Worm (Caenorhabditis elegans): ENCODE results near the gene phf-31.

phf-31 gene

DNA sequence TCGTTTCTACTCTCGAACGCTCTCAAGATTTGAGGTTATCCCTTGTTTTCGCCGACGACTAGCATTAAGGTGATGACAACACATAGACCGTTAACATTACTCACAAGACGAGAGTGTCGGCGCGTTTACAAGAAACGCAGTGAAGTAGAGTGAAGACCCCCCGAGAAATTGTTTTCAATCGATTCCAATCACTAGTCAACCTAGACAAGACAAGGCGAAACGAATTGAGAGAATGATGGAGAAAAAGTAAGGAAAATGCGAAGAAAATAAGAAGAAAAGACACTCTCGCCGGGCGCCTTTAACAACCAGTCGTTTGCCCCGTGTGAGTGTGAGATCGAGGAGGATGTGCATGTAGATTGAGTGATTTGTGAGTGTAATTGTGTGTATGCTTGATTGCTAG is 2.7 kb downstream of the phf-31 start:
- no peak for TF ChIP-seq hmg-1.2 (GFP tag; IDR thresholded peaks at IDR 0.05)
- TF ChIP-seq somi-1 (GFP tag; optimal IDR thresholded peaks at IDR 0.05): peak; percentile 35
- no peak for TF ChIP-seq pbrm-1 (GFP tag; IDR thresholded peaks at IDR 0.05)
- TF ChIP-seq atf-7 (tag; optimal IDR thresholded peaks at IDR 0.05): no peak
- TF ChIP-seq let-607 (tag; optimal IDR thresholded peaks at IDR 0.05): no peak
- peak; percentile 4 for TF ChIP-seq K12H6.12 (tag; optimal IDR thresholded peaks at IDR 0.05)
- no peak for TF ChIP-seq let-526 (GFP tag; IDR thresholded peaks at IDR 0.05)
- TF ChIP-seq K11D2.4 (GFP tag; IDR thresholded peaks at IDR 0.05): no peak
- TF ChIP-seq ceh-27 (GFP tag; optimal IDR thresholded peaks at IDR 0.05): peak; percentile 2
- TF ChIP-seq die-1 (tag; optimal IDR thresholded peaks at IDR 0.05): no peak
- peak; percentile 31 for TF ChIP-seq ztf-26 (tag; optimal IDR thresholded peaks at IDR 0.05)
- no peak for TF ChIP-seq ztf-3 (GFP tag; optimal IDR thresholded peaks at IDR 0.05)
- no peak for TF ChIP-seq attf-3 (GFP tag; conservative IDR thresholded peaks at IDR 0.05)
- 0 out of 2 replicates have a peak, but pooled peaks have one; percentile 41 for TF ChIP-seq dox-1 (GFP tag; IDR thresholded peaks at IDR 0.05)
- TF ChIP-seq gei-17 (GFP tag; optimal IDR thresholded peaks at IDR 0.05): no peak
- no peak for TF ChIP-seq athp-1 (tag; optimal IDR thresholded peaks at IDR 0.05)
- no peak for TF ChIP-seq hrde-1 (tag; optimal IDR thresholded peaks at IDR 0.05; ENCODE audit: borderline replicate concordance)
- TF ChIP-seq attf-5 (GFP tag; optimal IDR thresholded peaks at IDR 0.05): peak; percentile 57
- no peak for TF ChIP-seq ceh-91 (GFP tag; IDR thresholded peaks at IDR 0.05)
- TF ChIP-seq Y53F4B.3 (GFP tag; IDR thresholded peaks at IDR 0.05): no peak
- no peak for TF ChIP-seq tlf-1 (GFP tag; optimal IDR thresholded peaks at IDR 0.05)
- TF ChIP-seq F22D6.2 (tag; optimal IDR thresholded peaks at IDR 0.05): no peak
- no peak for TF ChIP-seq nfyb-1 (GFP tag; IDR thresholded peaks at IDR 0.05)
- no peak for TF ChIP-seq fkh-3 (tag; optimal IDR thresholded peaks at IDR 0.05)
- no peak for TF ChIP-seq nfya-1 (tag; optimal IDR thresholded peaks at IDR 0.05; ENCODE audit: borderline replicate concordance, insufficient read depth)
- no peak for TF ChIP-seq ztf-18 (tag; optimal IDR thresholded peaks at IDR 0.05)
- no peak for TF ChIP-seq akir-1 (GFP tag; optimal IDR thresholded peaks at IDR 0.05)
- TF ChIP-seq tbx-9 (tag; optimal IDR thresholded peaks at IDR 0.05; ENCODE audit: borderline replicate concordance): no peak
- TF ChIP-seq madf-10 (tag; optimal IDR thresholded peaks at IDR 0.05): no peak
- TF ChIP-seq F23B12.7 (tag; optimal IDR thresholded peaks at IDR 0.05; ENCODE audit: insufficient read depth): peak; percentile 43
- no peak for TF ChIP-seq nhr-90 (tag; optimal IDR thresholded peaks at IDR 0.05)
- no peak for TF ChIP-seq cebp-1 (GFP tag; IDR thresholded peaks at IDR 0.05)
- peak; percentile 50 for TF ChIP-seq cebp-1 (tag; optimal IDR thresholded peaks at IDR 0.05)
- TF ChIP-seq aptf-3 (GFP tag; IDR thresholded peaks at IDR 0.05): no peak
- TF ChIP-seq sea-2 (GFP tag; IDR thresholded peaks at IDR 0.05): no peak
- TF ChIP-seq repo-1 (tag; optimal IDR thresholded peaks at IDR 0.05): no peak
- TF ChIP-seq lsl-1 (GFP tag; optimal IDR thresholded peaks at IDR 0.05): no peak
- TF ChIP-seq sdz-38 (tag; optimal IDR thresholded peaks at IDR 0.05): no peak
- peak; percentile 77 for TF ChIP-seq nhr-80 (tag; optimal IDR thresholded peaks at IDR 0.05)
- no peak for TF ChIP-seq efl-1 (GFP tag; optimal IDR thresholded peaks at IDR 0.05)
- TF ChIP-seq lir-1 (GFP tag; conservative IDR thresholded peaks at IDR 0.05): no peak
- TF ChIP-seq lin-40 (tag; optimal IDR thresholded peaks at IDR 0.05): peak; percentile 19

All from whole organism, young adult.